Fruit fly (Drosophila melanogaster) whole organism, embryonic: ENCODE results near the gene drongo.

Experiments used
- Ada2b ChIP-seq: fragments of 200-800 bp; sonication (Bioruptor generic); IDR thresholded peaks from 2 replicates; pipeline ENCODE4 v1.3.6; 2022; ENCODE audit warnings: missing biosample characterization, missing genetic modification characterization
- Asciz ChIP-seq: fragments of 200-800 bp; sonication (Bioruptor generic); optimal IDR thresholded peaks from 2 replicates; lab custom pipeline; 2017; ENCODE audit warnings: missing biosample characterization, mild to moderate bottlenecking, missing genetic modification characterization, missing genetic modification reagents
- BEAF-32 ChIP-seq: fragments of 200-800 bp; sonication (Bioruptor generic); optimal IDR thresholded peaks from 3 replicates; lab custom pipeline; 2017; ENCODE audit warnings: missing biosample characterization, missing genetic modification characterization, mild to moderate bottlenecking, moderate library complexity, missing genetic modification reagents
- Bdp1 ChIP-seq: fragments of 200-800 bp; sonication (Bioruptor generic); optimal IDR thresholded peaks from 3 replicates; lab custom pipeline; 2016; ENCODE audit warnings: missing biosample characterization, missing genetic modification characterization
- CG10147 ChIP-seq: fragments of 200-800 bp; sonication (Bioruptor generic); optimal IDR thresholded peaks from 2 replicates; lab custom pipeline; 2019; ENCODE audit warnings: missing biosample characterization, mild to moderate bottlenecking, missing genetic modification characterization, moderate library complexity
- CG11093 ChIP-seq: fragments of 200-800 bp; sonication (Bioruptor generic); IDR thresholded peaks from 3 replicates; pipeline ENCODE4 v1.3.6; 2022; ENCODE audit warnings: missing biosample characterization, missing genetic modification characterization
- CG11695 ChIP-seq: fragments of 200-800 bp; sonication (Bioruptor generic); IDR thresholded peaks from 3 replicates; pipeline ENCODE4 v1.3.6; 2022; ENCODE audit warnings: missing biosample characterization, missing genetic modification characterization
- CG12104 ChIP-seq: fragments of 200-800 bp; sonication (Bioruptor generic); optimal IDR thresholded peaks from 3 replicates; lab custom pipeline; 2016; ENCODE audit warnings: missing biosample characterization, missing genetic modification characterization
- CG12155 ChIP-seq: fragments of 200-800 bp; sonication (Bioruptor generic); optimal IDR thresholded peaks from 3 replicates; lab custom pipeline; 2016; ENCODE audit warnings: missing biosample characterization, missing genetic modification characterization
- CG15073 ChIP-seq: fragments of 200-800 bp; sonication (Bioruptor generic); optimal IDR thresholded peaks from 2 replicates; lab custom pipeline; 2016; ENCODE audit warnings: missing biosample characterization, missing genetic modification characterization
- CG1529 ChIP-seq: fragments of 200-800 bp; sonication (Bioruptor generic); optimal IDR thresholded peaks from 3 replicates; lab custom pipeline; 2018; ENCODE audit warnings: missing biosample characterization, missing genetic modification characterization
- CG1602 ChIP-seq: fragments of 200-800 bp; sonication (Bioruptor generic); optimal IDR thresholded peaks from 3 replicates; lab custom pipeline; 2016; ENCODE audit warnings: missing biosample characterization, missing genetic modification characterization
- CG16863 ChIP-seq: fragments of 200-800 bp; sonication (Bioruptor generic); optimal IDR thresholded peaks from 3 replicates; lab custom pipeline; 2016; ENCODE audit warnings: missing biosample characterization, missing genetic modification characterization
- CG17328 ChIP-seq: fragments of 200-800 bp; sonication (Bioruptor generic); IDR thresholded peaks from 2 replicates; pipeline ENCODE4 v1.3.6; 2022; ENCODE audit warnings: missing biosample characterization, missing genetic modification characterization
- CG17385 ChIP-seq: fragments of 200-800 bp; sonication (Bioruptor generic); optimal IDR thresholded peaks from 3 replicates; lab custom pipeline; 2018; ENCODE audit warnings: missing biosample characterization, mild to moderate bottlenecking, missing genetic modification characterization
- CG6765 ChIP-seq: fragments of 200-800 bp; sonication (Bioruptor generic); optimal IDR thresholded peaks from 3 replicates; lab custom pipeline; 2017; ENCODE audit warnings: missing biosample characterization, mild to moderate bottlenecking, missing genetic modification characterization
- CG8089 ChIP-seq: fragments of 200-800 bp; sonication (Bioruptor generic); optimal IDR thresholded peaks from 3 replicates; lab custom pipeline; 2016; ENCODE audit warnings: missing biosample characterization, missing genetic modification characterization
- CG8765 ChIP-seq: fragments of 200-800 bp; sonication (Bioruptor generic); IDR thresholded peaks from 2 replicates; pipeline ENCODE4 v1.3.6; 2022; ENCODE audit warnings: missing biosample characterization, missing genetic modification characterization
- CoRest ChIP-seq: fragments of 200-800 bp; sonication (Bioruptor generic); optimal IDR thresholded peaks from 3 replicates; lab custom pipeline; 2018; ENCODE audit warnings: missing biosample characterization, mild to moderate bottlenecking, missing genetic modification characterization, moderate library complexity
- ERR ChIP-seq: fragments of 200-800 bp; sonication (Bioruptor generic); optimal IDR thresholded peaks from 2 replicates; lab custom pipeline; 2016; ENCODE audit warnings: missing biosample characterization, missing genetic modification characterization
- Ets97D ChIP-seq: fragments of 200-800 bp; sonication (Bioruptor generic); optimal IDR thresholded peaks from 3 replicates; lab custom pipeline; 2016; ENCODE audit warnings: missing biosample characterization, missing genetic modification characterization
- Hmr ChIP-seq: fragments of 200-800 bp; sonication (Bioruptor generic); optimal IDR thresholded peaks from 3 replicates; lab custom pipeline; 2017; ENCODE audit warnings: mild to moderate bottlenecking, missing biosample characterization, missing genetic modification reagents, missing genetic modification characterization
- Hr51 ChIP-seq, 2 experiments: fragments of 200-800 bp; sonication (Bioruptor generic); optimal IDR thresholded peaks; 2 replicates in 1 of 2; 3 replicates in 1 of 2; lab custom pipeline; 2016 to 2018; ENCODE audit warnings: missing biosample characterization in 2 of 2, missing genetic modification characterization in 2 of 2, mild to moderate bottlenecking in 1 of 2, moderate library complexity in 1 of 2
- Hsf ChIP-seq: fragments of 200-800 bp; sonication (Bioruptor generic); optimal IDR thresholded peaks from 3 replicates; lab custom pipeline; 2016; ENCODE audit warnings: missing biosample characterization, missing genetic modification characterization
- MBD-R2 ChIP-seq: fragments of 200-800 bp; sonication (Bioruptor generic); IDR thresholded peaks from 2 replicates; pipeline ENCODE4 v1.3.6; 2022; ENCODE audit warnings: missing biosample characterization, missing genetic modification characterization
- Max ChIP-seq: fragments of 200-800 bp; sonication (Bioruptor generic); optimal IDR thresholded peaks from 2 replicates; lab custom pipeline; 2016; ENCODE audit warnings: missing biosample characterization, mild to moderate bottlenecking, missing genetic modification characterization
- Rfx ChIP-seq: fragments of 200-800 bp; sonication (Bioruptor generic); IDR thresholded peaks from 2 replicates; pipeline ENCODE4 v1.3.6; 2022; ENCODE audit warnings: missing biosample characterization, missing genetic modification characterization
- Sin3A ChIP-seq: fragments of >200 bp; optimal IDR thresholded peaks from 2 replicates; lab custom pipeline; 2018
- Stat92E ChIP-seq, 3 experiments: fragments of >200 bp in 2 of 3; fragments of 200-800 bp in 1 of 3; sonication (Bioruptor generic) in 1 of 3; optimal IDR thresholded peaks; 2 replicates each; lab custom pipeline; 2017 to 2019; ENCODE audit warnings: missing biosample characterization in 3 of 3, missing genetic modification characterization in 3 of 3, mild to moderate bottlenecking in 1 of 3, moderate library complexity in 1 of 3
- Usf ChIP-seq: fragments of 200-800 bp; sonication (Bioruptor generic); optimal IDR thresholded peaks from 2 replicates; lab custom pipeline; 2017; ENCODE audit warnings: missing genotype, missing biosample characterization, missing genetic modification characterization
- ato ChIP-seq: fragments of 200-800 bp; sonication (Bioruptor generic); IDR thresholded peaks from 2 replicates; pipeline ENCODE4 v1.3.6; 2022; ENCODE audit warnings: missing biosample characterization, missing genetic modification characterization; ENCODE audit not compliant: partially characterized antibody
- bsh ChIP-seq, 2 experiments: fragments of 200-800 bp; sonication (Bioruptor generic); optimal IDR thresholded peaks; 2 replicates each; lab custom pipeline; 2017 to 2018; ENCODE audit warnings: mild to moderate bottlenecking in 2 of 2, missing biosample characterization in 2 of 2, missing genetic modification characterization in 2 of 2, moderate library complexity in 1 of 2
- caup ChIP-seq: fragments of 200-800 bp; sonication (Bioruptor generic); optimal IDR thresholded peaks from 3 replicates; lab custom pipeline; 2017; ENCODE audit warnings: missing biosample characterization, mild to moderate bottlenecking, missing genetic modification characterization, moderate library complexity; ENCODE audit not compliant: severe bottlenecking
- dan ChIP-seq: fragments of 200-800 bp; sonication (Bioruptor generic); IDR thresholded peaks from 2 replicates; pipeline ENCODE4 v1.3.6; 2022; ENCODE audit warnings: missing biosample characterization, missing genetic modification characterization
- dysf ChIP-seq: fragments of 200-800 bp; sonication (Bioruptor generic); IDR thresholded peaks from 3 replicates; pipeline ENCODE4 v1.3.6; 2022; ENCODE audit warnings: missing biosample characterization, missing genetic modification characterization
- ems ChIP-seq: fragments of 200-800 bp; sonication (Bioruptor generic); optimal IDR thresholded peaks from 3 replicates; lab custom pipeline; 2016; ENCODE audit warnings: missing biosample characterization, missing genetic modification characterization
- fd64A ChIP-seq: fragments of 200-800 bp; sonication (Bioruptor generic); optimal IDR thresholded peaks from 3 replicates; lab custom pipeline; 2018; ENCODE audit warnings: missing biosample characterization, mild to moderate bottlenecking, missing genetic modification characterization
- hbn ChIP-seq: fragments of 200-800 bp; sonication (Bioruptor generic); IDR thresholded peaks from 2 replicates; pipeline ENCODE4 v1.3.6; 2022; ENCODE audit warnings: missing biosample characterization, missing genetic modification characterization; ENCODE audit not compliant: partially characterized antibody
- inv ChIP-seq: fragments of 200-800 bp; sonication (Bioruptor generic); IDR thresholded peaks from 2 replicates; pipeline ENCODE4 v1.3.6; 2022; ENCODE audit warnings: missing biosample characterization, missing genetic modification characterization; ENCODE audit not compliant: partially characterized antibody
- kni ChIP-seq: fragments of 200-800 bp; sonication (Bioruptor generic); optimal IDR thresholded peaks from 3 replicates; lab custom pipeline; 2017; ENCODE audit warnings: mild to moderate bottlenecking, missing biosample characterization, missing genetic modification reagents, missing genetic modification characterization
- knrl ChIP-seq: fragments of 200-800 bp; sonication (Bioruptor generic); IDR thresholded peaks from 3 replicates; pipeline ENCODE4 v1.3.6; 2022; ENCODE audit warnings: missing biosample characterization, missing genetic modification characterization; ENCODE audit not compliant: partially characterized antibody
- nerfin-2 ChIP-seq: fragments of 200-800 bp; sonication (Bioruptor generic); IDR thresholded peaks from 2 replicates; pipeline ENCODE4 v1.3.6; 2022; ENCODE audit warnings: missing biosample characterization, missing genetic modification characterization; ENCODE audit not compliant: partially characterized antibody
- pum ChIP-seq: fragments of 200-800 bp; sonication (Bioruptor generic); optimal IDR thresholded peaks from 2 replicates; lab custom pipeline; 2016; ENCODE audit warnings: missing biosample characterization, missing genetic modification characterization
- run ChIP-seq: fragments of 200-800 bp; sonication (Bioruptor generic); optimal IDR thresholded peaks from 3 replicates; lab custom pipeline; 2018; ENCODE audit warnings: missing biosample characterization, mild to moderate bottlenecking, missing genetic modification characterization
- sna ChIP-seq: fragments of 200-800 bp; sonication (Bioruptor generic); IDR thresholded peaks from 2 replicates; pipeline ENCODE4 v1.3.6; 2022; ENCODE audit warnings: missing biosample characterization, missing genetic modification characterization; ENCODE audit not compliant: partially characterized antibody
- unpg ChIP-seq: fragments of 200-800 bp; sonication (Bioruptor generic); optimal IDR thresholded peaks from 3 replicates; lab custom pipeline; 2018; ENCODE audit warnings: missing biosample characterization, mild to moderate bottlenecking, missing genetic modification characterization, moderate library complexity
- vnd ChIP-seq: fragments of 200-800 bp; sonication (Bioruptor generic); IDR thresholded peaks from 3 replicates; pipeline ENCODE4 v1.3.6; 2022; ENCODE audit warnings: missing biosample characterization, missing genetic modification characterization; ENCODE audit not compliant: partially characterized antibody
- wor ChIP-seq: fragments of 200-800 bp; sonication (Bioruptor generic); IDR thresholded peaks from 2 replicates; pipeline ENCODE4 v1.3.6; 2022; ENCODE audit warnings: missing biosample characterization, missing genetic modification characterization

drongo gene

dm6 chr2L:846167-846868 is 4.6 kb downstream of the drongo start (continued):
- TF ChIP-seq sna (GFP tag; lab: Robert Waterston, UW) (no peak), Hr51 (GFP tag; optimal IDR thresholded peaks at IDR 0.05; lab: Kevin White, UChicago) (peak; percentile 28 to 80), Hsf (GFP tag; lab: Kevin White, UChicago) (peak; percentile 73), ems (peak; percentile 41), hbn (no peak), unpg (GFP tag; lab: Kevin White, UChicago) (peak; percentile 71), Asciz (GFP tag; lab: Kevin White, UChicago) (peak; percentile 75), knrl (GFP tag; lab: Robert Waterston, UW) (no peak), CG17328 (GFP tag; lab: Robert Waterston, UW) (peak; percentile 59; the same call in 1 of the 2 replicates), fd64A (GFP tag; lab: Kevin White, UChicago) (no peak), CG12155 (peak; percentile 3), Bdp1 (no peak), pum (peak; percentile 59), caup (no peak), Sin3A (lab: Kevin White, UChicago) (no peak), CG8765 (no peak), CG1602 (peak; percentile 38), Rfx (GFP tag; lab: Robert Waterston, UW) (peak; percentile 43; the same call in 1 of the 2 replicates), wor (peak; percentile 68), ERR (GFP tag; lab: Kevin White, UChicago) (no peak), vnd (GFP tag; lab: Robert Waterston, UW) (no peak), CG17385 (peak; percentile 45), Hmr (peak; percentile 39), nerfin-2 (no peak), dan (no peak), Usf (no peak), inv (GFP tag; lab: Robert Waterston, UW) (no peak), CoRest (tag; lab: Kevin White, UChicago) (peak; percentile 68), CG1529 (GFP tag; lab: Kevin White, UChicago) (peak; percentile 23), Ets97D (no peak), run (tag; lab: Kevin White, UChicago) (peak; percentile 38), CG16863 (peak; percentile 30), bsh (GFP tag; optimal IDR thresholded peaks at IDR 0.05; lab: Kevin White, UChicago) (peak in 1 of 2 experiments; percentile 73), CG15073 (GFP tag; lab: Kevin White, UChicago) (no peak), CG11695 (GFP tag; lab: Robert Waterston, UW) (no peak), Stat92E (GFP tag; optimal IDR thresholded peaks at IDR 0.05; lab: Kevin White, UChicago) (peak in 1 of 3 experiments; percentile 95), ato (GFP tag; lab: Robert Waterston, UW) (no peak), CG10147 (GFP tag; lab: Kevin White, UChicago) (peak; percentile 57), Ada2b (GFP tag; lab: Robert Waterston, UW) (0 out of 2 replicates have a peak, but pooled peaks have one; percentile 28), MBD-R2 (GFP tag; lab: Robert Waterston, UW) (no peak), CG11093 (peak; percentile 63; the same call in 2 of the 3 replicates), BEAF-32 (GFP tag; lab: Kevin White, UChicago) (no peak), CG8089 (GFP tag; lab: Kevin White, UChicago) (peak; percentile 52), CG6765 (GFP tag; lab: Kevin White, UChicago) (no peak), CG12104 (GFP tag; lab: Kevin White, UChicago) (no peak), Max (GFP tag; lab: Kevin White, UChicago) (peak; percentile 5), kni (GFP tag; lab: Kevin White, UChicago) (peak; percentile 88), dysf (GFP tag; lab: Robert Waterston, UW) (peak; percentile 43; the same call in 1 of the 3 replicates)
